Fruit fly (Drosophila melanogaster): Measurements from ENCODE around the gene Pp1-13C.

Pp1-13C gene

DNA sequence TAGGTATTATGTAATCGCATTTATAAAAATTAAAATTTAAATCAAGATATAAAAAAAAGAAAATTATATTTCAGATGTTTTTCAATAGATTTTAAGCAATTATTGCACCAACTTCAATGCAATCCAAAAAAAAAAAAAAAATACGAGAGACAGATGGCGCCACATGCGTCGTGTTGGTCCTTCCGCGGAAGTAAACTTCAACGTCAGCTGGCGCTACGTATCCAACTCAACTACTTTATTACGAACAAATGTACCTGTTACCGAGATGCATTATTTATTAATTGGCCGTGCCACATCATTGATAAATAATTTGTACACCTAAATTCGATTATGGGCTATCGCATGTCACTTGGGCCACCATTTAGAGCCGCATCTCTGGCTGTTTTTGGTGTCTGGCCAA lies 7.2 kb downstream of the Pp1-13C start:
- TF ChIP-seq Myc (optimal IDR thresholded peaks at IDR 0.05) (no peak), insv (optimal IDR thresholded peaks at IDR 0.05) (no peak), h (optimal IDR thresholded peaks at IDR 0.05) (no peak), psq (optimal IDR thresholded peaks at IDR 0.05) (no peak), Sin3A (optimal IDR thresholded peaks at IDR 0.05) (no peak), ttk (optimal IDR thresholded peaks at IDR 0.05) (no peak)

DNA sequence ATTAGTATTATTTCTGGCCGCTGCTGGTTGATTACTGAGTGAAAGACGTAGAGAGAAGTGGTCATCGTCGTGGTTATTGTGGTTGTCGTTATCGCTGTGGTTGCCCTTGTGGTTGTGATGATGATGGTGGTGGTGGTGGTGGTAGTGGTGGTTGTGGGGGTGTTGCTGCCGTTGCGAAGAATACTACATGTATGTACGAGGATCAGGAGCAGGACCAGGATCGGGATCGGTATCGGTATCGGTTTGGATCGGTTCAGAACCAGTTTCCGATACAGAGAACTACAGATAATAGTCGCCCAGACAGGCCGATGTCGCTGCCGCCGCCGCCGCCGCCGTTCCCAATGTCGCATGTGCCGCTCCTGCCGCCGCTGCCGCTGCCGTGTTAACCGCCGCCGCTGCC lies 8.2 kb downstream of the Pp1-13C start:
- TF ChIP-seq h (optimal IDR thresholded peaks at IDR 0.05) (no peak), insv (optimal IDR thresholded peaks at IDR 0.05) (no peak), Myc (optimal IDR thresholded peaks at IDR 0.05) (no peak), ttk (optimal IDR thresholded peaks at IDR 0.05) (no peak), psq (optimal IDR thresholded peaks at IDR 0.05) (no peak), Sin3A (optimal IDR thresholded peaks at IDR 0.05) (no peak)

DNA sequence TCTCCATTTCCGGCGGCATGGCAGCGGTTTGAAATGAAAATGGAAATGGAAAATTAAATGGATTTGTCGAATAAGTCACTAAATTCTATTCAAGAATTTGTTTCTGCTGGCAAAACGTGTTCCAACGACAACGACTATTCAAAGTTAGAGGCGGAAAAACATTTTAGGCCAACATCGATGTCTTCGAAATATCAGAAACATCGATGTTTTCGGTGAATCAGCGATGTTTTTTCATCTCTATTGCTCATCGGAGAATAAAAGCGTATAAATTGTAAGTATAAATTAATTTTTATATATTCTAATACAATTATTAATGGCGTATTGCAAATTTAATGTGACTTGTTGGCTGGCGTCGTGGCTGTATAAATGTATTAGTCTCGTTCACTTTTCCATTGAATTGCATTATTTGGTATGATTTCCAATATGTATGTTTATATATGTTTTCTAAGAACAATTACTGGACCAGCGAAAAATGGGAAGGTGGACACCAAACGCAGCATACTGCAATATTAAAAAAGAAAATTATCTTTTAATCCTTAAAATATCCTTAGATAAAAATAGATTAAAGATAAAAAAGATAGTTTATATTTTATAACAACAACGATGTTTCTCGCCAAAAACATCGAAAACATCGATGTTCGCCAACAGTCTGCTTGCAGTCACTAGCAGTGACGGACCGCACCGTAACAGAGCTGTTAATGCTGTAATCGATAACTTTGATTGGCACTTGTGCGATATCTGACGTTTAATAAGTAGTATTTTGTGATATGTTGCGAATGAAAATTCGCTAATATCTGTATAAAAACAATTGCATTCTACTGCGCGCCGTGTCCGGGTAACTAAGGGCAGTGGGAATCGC lies 16.2 kb downstream of the Pp1-13C start, which contains the start of the genes CG12608 and Prp5:
Gene CG12608, minus strand, starts transcription at position 153 of the 859 bp plus-strand sequence.
Gene Prp5, plus strand, starts transcription at position 697 of the 859 bp plus-strand sequence.
- no peak for TF ChIP-seq psq (optimal IDR thresholded peaks at IDR 0.05)
- no peak for TF ChIP-seq h (optimal IDR thresholded peaks at IDR 0.05)
- TF ChIP-seq ttk (optimal IDR thresholded peaks at IDR 0.05), result no peak
- no peak for TF ChIP-seq Myc (optimal IDR thresholded peaks at IDR 0.05)
- no peak for TF ChIP-seq insv (optimal IDR thresholded peaks at IDR 0.05)
- TF ChIP-seq Sin3A (optimal IDR thresholded peaks at IDR 0.05), result no peak

DNA sequence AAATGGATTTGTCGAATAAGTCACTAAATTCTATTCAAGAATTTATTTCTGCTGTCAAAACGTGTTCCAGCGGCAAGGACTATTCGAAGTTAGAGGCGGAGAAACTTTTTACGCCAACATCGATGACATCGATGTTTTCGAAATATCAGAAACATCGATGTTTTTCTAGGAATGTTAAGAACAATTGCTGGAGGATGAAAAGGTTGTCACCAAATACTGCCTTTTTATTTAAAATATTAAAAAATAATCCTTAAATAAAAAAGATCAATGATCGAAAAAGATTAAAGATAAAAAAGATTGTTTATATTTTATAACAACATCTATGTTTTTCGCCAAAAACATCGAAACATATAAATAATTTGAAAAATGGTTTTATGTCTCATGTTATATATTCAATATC lies 18.8 kb downstream of the Pp1-13C start, which contains the start of gene CG9123:
Gene CG9123, minus strand, starts transcription at position 101 of the 400 bp plus-strand sequence.
- TF ChIP-seq Myc (optimal IDR thresholded peaks at IDR 0.05) (no peak), psq (optimal IDR thresholded peaks at IDR 0.05) (no peak), h (optimal IDR thresholded peaks at IDR 0.05) (no peak), insv (optimal IDR thresholded peaks at IDR 0.05) (no peak)

DNA sequence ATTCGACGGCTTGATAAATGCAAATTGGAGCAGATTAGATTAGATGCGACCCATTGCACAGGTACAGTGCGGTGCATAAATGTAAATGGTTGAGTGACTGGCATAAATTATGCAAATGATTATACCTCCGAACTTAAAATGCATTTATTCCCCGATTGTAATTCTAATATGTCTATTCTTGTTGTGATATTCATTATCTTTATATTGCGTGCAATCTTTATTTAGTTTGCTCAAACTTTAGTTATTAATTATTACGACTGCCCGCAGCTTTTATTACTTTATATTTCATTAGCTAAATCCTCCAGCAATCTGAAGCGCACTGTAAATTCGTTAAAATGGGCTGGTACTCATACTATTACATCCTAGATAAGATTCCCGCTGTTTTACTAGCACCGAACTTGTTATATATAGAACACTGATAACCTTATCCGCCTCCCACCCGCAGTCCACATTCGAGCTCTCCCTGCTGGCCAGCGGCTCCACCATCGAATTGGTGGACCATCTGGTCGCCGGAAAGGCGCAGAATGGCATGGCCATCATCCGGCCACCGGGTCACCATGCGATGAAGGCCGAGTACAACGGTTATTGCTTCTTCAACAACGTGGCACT lies 24.9 kb downstream of the Pp1-13C start:
- no peak for TF ChIP-seq psq (optimal IDR thresholded peaks at IDR 0.05)
- no peak for TF ChIP-seq Myc (optimal IDR thresholded peaks at IDR 0.05)
- TF ChIP-seq insv (optimal IDR thresholded peaks at IDR 0.05), result no peak
- TF ChIP-seq ttk (optimal IDR thresholded peaks at IDR 0.05), result no peak
- no peak for TF ChIP-seq h (optimal IDR thresholded peaks at IDR 0.05)
- TF ChIP-seq Sin3A (optimal IDR thresholded peaks at IDR 0.05), result no peak

DNA sequence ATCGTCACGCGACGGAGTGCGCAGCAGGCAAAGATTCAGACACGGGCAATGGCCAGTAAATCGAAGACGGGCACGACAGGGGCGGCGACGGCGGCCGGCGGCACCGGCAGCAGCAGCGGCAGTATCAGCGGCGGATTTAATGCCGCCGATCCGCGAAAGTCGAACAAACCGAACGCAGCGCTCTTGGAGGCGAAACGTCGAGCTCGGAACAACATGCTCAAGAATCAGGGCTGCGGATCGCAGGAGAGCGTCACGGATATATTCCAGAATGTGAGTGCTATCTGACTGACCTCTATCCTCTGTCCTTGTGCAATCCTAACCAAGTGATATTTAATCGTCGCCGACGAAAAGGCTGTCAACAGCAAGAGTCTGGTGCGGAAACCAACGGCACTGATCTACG lies 25.9 kb downstream of the Pp1-13C start:
- TF ChIP-seq Myc (optimal IDR thresholded peaks at IDR 0.05), result no peak

DNA sequence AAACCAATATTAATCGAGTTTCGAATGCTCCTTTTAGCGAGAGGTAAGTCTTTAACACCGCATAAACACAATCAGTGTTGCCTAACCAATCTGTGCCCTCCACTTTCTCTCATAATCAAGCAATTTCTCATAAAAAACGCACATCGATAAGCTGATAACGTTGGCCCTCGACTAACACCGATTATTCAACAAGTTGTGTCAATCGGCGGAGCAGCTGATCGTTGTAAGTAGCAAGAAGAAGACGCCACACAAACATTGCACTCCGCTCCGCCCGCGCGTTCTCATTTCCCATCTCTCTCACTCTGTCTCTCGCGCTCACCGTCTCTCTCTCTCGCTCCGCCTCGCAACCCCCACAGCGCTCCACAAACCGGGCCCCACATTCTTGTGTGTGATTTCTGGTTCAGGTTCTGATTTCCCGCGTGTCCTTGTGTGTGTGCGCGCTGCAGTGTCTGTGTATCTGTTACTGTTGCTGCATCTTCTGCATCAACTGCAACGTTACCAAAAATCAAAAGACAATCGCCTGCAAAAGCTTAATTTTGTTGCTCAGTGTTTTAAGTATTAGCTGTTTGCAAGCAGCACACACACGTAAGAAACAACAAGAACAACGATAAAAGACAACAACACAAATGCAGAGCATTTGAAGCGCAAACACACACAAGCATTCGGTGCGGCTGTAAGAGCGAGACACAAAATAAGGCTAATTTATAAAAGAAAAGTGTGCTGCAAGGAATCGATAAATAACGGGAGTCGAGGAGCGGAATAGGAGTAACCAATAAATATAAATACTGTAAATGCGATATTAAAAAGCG lies 27.6 kb downstream of the Pp1-13C start, which contains the start of the genes CG9114 and HDAC6:
Gene CG9114, minus strand, starts transcription at position 89 of the 809 bp plus-strand sequence.
Gene HDAC6, plus strand, starts transcription at position 245 of the 809 bp plus-strand sequence.
- no peak for TF ChIP-seq Sin3A (optimal IDR thresholded peaks at IDR 0.05)

DNA sequence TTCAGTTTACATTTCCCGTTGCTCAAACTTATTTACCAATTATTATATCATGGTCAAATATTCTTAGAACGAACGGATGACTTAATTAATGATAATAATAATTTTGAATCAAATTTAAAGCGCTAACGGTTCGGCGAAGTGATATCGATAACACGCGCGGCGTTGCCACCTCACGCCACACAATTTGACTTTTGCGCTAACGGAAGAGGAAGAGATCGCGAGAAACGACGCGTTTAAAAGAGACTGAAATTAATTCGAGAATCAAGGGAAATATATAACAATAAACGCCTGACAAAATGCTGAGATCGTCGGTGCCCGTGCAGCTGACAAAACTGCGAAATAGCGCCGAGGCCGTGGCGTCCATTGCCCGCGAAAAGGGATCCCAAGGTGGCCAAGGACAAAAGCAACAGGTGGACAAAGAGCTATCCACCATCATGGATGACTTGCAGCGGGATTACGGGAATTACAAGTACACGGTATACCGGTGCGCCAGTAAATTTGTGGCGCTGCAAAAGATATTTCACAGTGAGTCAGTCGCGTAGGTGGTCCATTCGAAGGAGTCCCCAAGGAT lies 32.6 kb downstream of the Pp1-13C start, which contains the start of gene dah:
Gene dah, plus strand, starts transcription at position 195 of the 571 bp plus-strand sequence.
- no peak for TF ChIP-seq h (optimal IDR thresholded peaks at IDR 0.05)
- TF ChIP-seq ttk (optimal IDR thresholded peaks at IDR 0.05), result no peak
- no peak for TF ChIP-seq psq (optimal IDR thresholded peaks at IDR 0.05)
- no peak for TF ChIP-seq insv (optimal IDR thresholded peaks at IDR 0.05)
- TF ChIP-seq Myc (optimal IDR thresholded peaks at IDR 0.05), result no peak
- TF ChIP-seq Sin3A (optimal IDR thresholded peaks at IDR 0.05), result no peak

DNA sequence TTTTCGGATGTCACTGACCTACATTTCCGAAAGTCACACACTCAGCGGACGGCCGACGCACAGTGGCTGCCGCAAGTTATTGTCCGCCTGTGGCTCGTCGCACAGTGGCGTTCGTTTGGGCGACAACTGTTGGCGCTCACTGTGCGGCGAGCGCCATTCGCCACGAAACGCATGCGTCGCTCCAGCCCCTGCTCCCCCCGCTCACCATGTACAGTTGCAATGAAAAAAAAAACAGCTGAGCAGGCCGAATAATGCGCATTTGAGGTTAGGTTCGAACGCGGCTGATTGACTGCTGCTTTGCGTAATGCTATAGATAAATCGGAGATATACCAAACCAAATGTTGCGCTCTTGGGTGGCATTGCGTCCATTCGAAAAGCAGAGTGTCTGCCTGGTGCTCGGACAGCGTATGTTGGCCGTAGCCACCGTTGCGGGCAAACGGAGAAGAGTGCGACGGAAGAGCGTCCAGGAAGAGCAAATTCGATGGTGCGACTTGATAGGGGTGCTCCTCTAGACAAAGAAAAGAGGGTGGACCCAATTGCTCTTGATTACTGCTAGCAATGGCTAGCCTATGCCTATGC lies 37.5 kb downstream of the Pp1-13C start:
- TF ChIP-seq h (optimal IDR thresholded peaks at IDR 0.05) (no peak), psq (optimal IDR thresholded peaks at IDR 0.05) (no peak), ttk (optimal IDR thresholded peaks at IDR 0.05) (no peak), Myc (optimal IDR thresholded peaks at IDR 0.05) (no peak), insv (optimal IDR thresholded peaks at IDR 0.05) (no peak), Sin3A (optimal IDR thresholded peaks at IDR 0.05) (no peak)

DNA sequence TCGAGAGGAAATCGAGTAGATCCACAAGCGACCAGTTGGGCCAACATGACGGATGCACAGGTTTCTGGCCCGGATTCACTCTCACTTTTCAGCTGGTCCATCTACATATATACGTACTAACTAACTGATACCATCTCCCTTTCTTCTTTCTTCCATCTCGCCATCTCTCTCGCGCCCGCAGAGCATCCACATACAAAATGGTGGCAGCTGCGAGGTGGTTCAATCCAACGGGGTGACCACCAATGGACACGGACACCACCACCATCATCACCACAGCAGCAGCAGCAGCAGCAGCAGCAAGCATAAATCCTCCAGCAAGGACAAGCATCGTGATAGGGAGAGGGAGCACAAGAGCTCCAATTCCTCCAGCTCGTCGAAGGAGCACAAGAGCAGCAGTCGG lies 39.9 kb downstream of the Pp1-13C start:
- TF ChIP-seq insv (optimal IDR thresholded peaks at IDR 0.05) (no peak), Sin3A (optimal IDR thresholded peaks at IDR 0.05) (no peak), h (optimal IDR thresholded peaks at IDR 0.05) (no peak), ttk (optimal IDR thresholded peaks at IDR 0.05) (no peak), Myc (optimal IDR thresholded peaks at IDR 0.05) (no peak), psq (optimal IDR thresholded peaks at IDR 0.05) (no peak)

DNA sequence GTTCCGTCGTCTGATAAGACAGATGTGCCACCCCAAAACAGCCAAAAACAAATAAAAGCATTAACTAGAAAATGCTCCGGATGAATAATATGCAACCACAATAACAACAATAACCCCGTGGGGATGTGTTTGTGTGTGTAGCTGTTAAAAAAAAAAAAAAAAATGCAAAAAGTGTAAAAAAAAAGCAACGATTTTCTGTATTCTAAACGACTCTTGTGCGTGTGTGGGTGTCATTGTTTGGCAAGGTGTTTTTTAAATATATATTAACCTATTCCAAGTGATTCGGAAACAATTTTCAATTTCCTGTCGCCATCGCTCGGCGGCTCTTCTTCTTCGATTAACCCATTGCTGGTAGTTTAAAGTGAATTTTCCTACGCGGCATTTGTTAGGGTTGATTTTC lies 40.3 kb downstream of the Pp1-13C start:
- no peak for TF ChIP-seq h (optimal IDR thresholded peaks at IDR 0.05)
